Worm (Caenorhabditis elegans): ENCODE data around the gene F59B10.5.

- TF ChIP-seq nhr-237 (tag; optimal IDR thresholded peaks at IDR 0.05) (no peak), lsy-2 (tag; optimal IDR thresholded peaks at IDR 0.05) (no peak), elt-3 (tag; optimal IDR thresholded peaks at IDR 0.05) (no peak), unc-62 (GFP tag; optimal IDR thresholded peaks at IDR 0.05) (no peak), snpc-4 (tag; optimal IDR thresholded peaks at IDR 0.05) (no peak), unc-120 (tag; optimal IDR thresholded peaks at IDR 0.05; ENCODE audit: poor library complexity, severe bottlenecking) (no peak), nhr-28 (tag; optimal IDR thresholded peaks at IDR 0.05) (no peak), nhr-76 (tag; optimal IDR thresholded peaks at IDR 0.05) (no peak), lin-13 (tag; optimal IDR thresholded peaks at IDR 0.05) (no peak), nhr-12 (tag; optimal IDR thresholded peaks at IDR 0.05) (no peak), pha-4 (tag; optimal IDR thresholded peaks at IDR 0.05) (no peak), unc-39 (tag; optimal IDR thresholded peaks at IDR 0.05) (no peak), ztf-11 (tag; optimal IDR thresholded peaks at IDR 0.05) (no peak)
Measured at ce11 chrII:10547311-10547710, 23.8 kb upstream of the F59B10.5 start.
